Worm (Caenorhabditis elegans): ENCODE data around the gene cka-2.

cka-2 gene

ce11 chrX:4246867-4247591 lies 38.9 kb upstream of the cka-2 start, which contains the start of gene F48D6.4:
Gene F48D6.4 (minus strand): TSS chrX:4247212.
- TF ChIP-seq fkh-2 (tag; optimal IDR thresholded peaks at IDR 0.05) (no peak), nfya-1 (tag; optimal IDR thresholded peaks at IDR 0.05; ENCODE audit: insufficient read depth) (no peak), elt-2 (tag; optimal IDR thresholded peaks at IDR 0.05) (peak; percentile 83), ama-1 (optimal IDR thresholded peaks at IDR 0.05) (peak; percentile 81)

- no peak for TF ChIP-seq daf-12 (tag; optimal IDR thresholded peaks at IDR 0.05)
- no peak for TF ChIP-seq skn-1 (tag; optimal IDR thresholded peaks at IDR 0.05)
- no peak for TF ChIP-seq ZK546.5 (tag; optimal IDR thresholded peaks at IDR 0.05)
- no peak for TF ChIP-seq elt-1 (tag; optimal IDR thresholded peaks at IDR 0.05)
- peak; percentile 90 for TF ChIP-seq pha-4 (tag; optimal IDR thresholded peaks at IDR 0.05)
- no peak for TF ChIP-seq zag-1 (tag; optimal IDR thresholded peaks at IDR 0.05)
- peak; percentile 48 for TF ChIP-seq pqm-1 (tag; optimal IDR thresholded peaks at IDR 0.05)
- TF ChIP-seq fos-1 (tag; optimal IDR thresholded peaks at IDR 0.05), result no peak
- no peak for TF ChIP-seq ceh-82 (tag; optimal IDR thresholded peaks at IDR 0.05)
- TF ChIP-seq unc-62 (GFP tag; optimal IDR thresholded peaks at IDR 0.05), result no peak
- no peak for TF ChIP-seq lsy-12 (tag; optimal IDR thresholded peaks at IDR 0.05)
- peak; percentile 57 for TF ChIP-seq elt-2 (tag; optimal IDR thresholded peaks at IDR 0.05)
Observed at ce11 chrX:4248417-4248816, 37.5 kb upstream of the cka-2 start.

- no peak for TF ChIP-seq mml-1 (tag; optimal IDR thresholded peaks at IDR 0.05)
- TF ChIP-seq R02D3.7 (tag; optimal IDR thresholded peaks at IDR 0.05), result no peak
Observed at ce11 chrX:4248949-4249348, 37.0 kb upstream of the cka-2 start, which contains the start of gene hlh-13. Gene hlh-13 (plus strand): TSS chrX:4249249.

- TF ChIP-seq hmg-11 (tag; optimal IDR thresholded peaks at IDR 0.05) (no peak), ceh-82 (tag; optimal IDR thresholded peaks at IDR 0.05) (no peak), ceh-28 (tag; optimal IDR thresholded peaks at IDR 0.05) (no peak), aly-2 (tag; optimal IDR thresholded peaks at IDR 0.05) (no peak), nhr-28 (tag; optimal IDR thresholded peaks at IDR 0.05) (no peak), ceh-9 (tag; optimal IDR thresholded peaks at IDR 0.05) (no peak), fkh-2 (tag; optimal IDR thresholded peaks at IDR 0.05) (no peak), elt-2 (tag; optimal IDR thresholded peaks at IDR 0.05) (no peak), nhr-237 (tag; optimal IDR thresholded peaks at IDR 0.05) (no peak), pqm-1 (tag; optimal IDR thresholded peaks at IDR 0.05) (no peak), fos-1 (tag; optimal IDR thresholded peaks at IDR 0.05) (no peak), daf-12 (tag; optimal IDR thresholded peaks at IDR 0.05) (no peak)
Observed at ce11 chrX:4252047-4252446, 33.9 kb upstream of the cka-2 start, which contains the start of gene srv-5. Gene srv-5 (plus strand): TSS chrX:4252347.

ce11 chrX:4254782-4255181 lies 31.1 kb upstream of the cka-2 start, which contains the start of gene taf-11.1:
Gene taf-11.1 (plus strand): TSS chrX:4255170.
- TF ChIP-seq zag-1 (tag; optimal IDR thresholded peaks at IDR 0.05), result no peak
- TF ChIP-seq nhr-23 (tag; optimal IDR thresholded peaks at IDR 0.05), result peak; percentile 41
- peak; percentile 3 for TF ChIP-seq hmg-11 (tag; optimal IDR thresholded peaks at IDR 0.05)
- no peak for TF ChIP-seq ztf-4 (tag; optimal IDR thresholded peaks at IDR 0.05)
- no peak for TF ChIP-seq fos-1 (tag; optimal IDR thresholded peaks at IDR 0.05)
- no peak for TF ChIP-seq nhr-67 (tag; optimal IDR thresholded peaks at IDR 0.05)
- TF ChIP-seq jun-1 (tag; optimal IDR thresholded peaks at IDR 0.05), result no peak
- no peak for TF ChIP-seq daf-12 (tag; optimal IDR thresholded peaks at IDR 0.05)
- TF ChIP-seq nhr-12 (tag; optimal IDR thresholded peaks at IDR 0.05), result no peak
- no peak for TF ChIP-seq unc-39 (tag; optimal IDR thresholded peaks at IDR 0.05)
- TF ChIP-seq nhr-11 (tag; optimal IDR thresholded peaks at IDR 0.05), result no peak
- no peak for TF ChIP-seq mdl-1 (tag; optimal IDR thresholded peaks at IDR 0.05)
- no peak for TF ChIP-seq sea-2 (GFP tag; optimal IDR thresholded peaks at IDR 0.05)
- no peak for TF ChIP-seq elt-3 (tag; optimal IDR thresholded peaks at IDR 0.05)
- TF ChIP-seq lin-15B (tag; optimal IDR thresholded peaks at IDR 0.05), result no peak
- TF ChIP-seq ztf-11 (tag; optimal IDR thresholded peaks at IDR 0.05), result no peak
- peak; percentile 32 for TF ChIP-seq pha-4 (tag; optimal IDR thresholded peaks at IDR 0.05)
- peak; percentile 45 for TF ChIP-seq nfya-1 (tag; optimal IDR thresholded peaks at IDR 0.05; ENCODE audit: insufficient read depth)
- no peak for TF ChIP-seq nhr-237 (tag; optimal IDR thresholded peaks at IDR 0.05)
- no peak for TF ChIP-seq egl-5 (tag; optimal IDR thresholded peaks at IDR 0.05)
- TF ChIP-seq egl-27 (tag; optimal IDR thresholded peaks at IDR 0.05), result no peak
- TF ChIP-seq mml-1 (tag; optimal IDR thresholded peaks at IDR 0.05), result no peak
- TF ChIP-seq lin-39 (tag; optimal IDR thresholded peaks at IDR 0.05), result peak; percentile 18
- TF ChIP-seq elt-2 (tag; optimal IDR thresholded peaks at IDR 0.05), result no peak
- no peak for TF ChIP-seq ceh-16 (tag; optimal IDR thresholded peaks at IDR 0.05)
- TF ChIP-seq ceh-9 (tag; optimal IDR thresholded peaks at IDR 0.05), result no peak
- TF ChIP-seq nhr-77 (tag; optimal IDR thresholded peaks at IDR 0.05), result no peak
- TF ChIP-seq elt-1 (tag; optimal IDR thresholded peaks at IDR 0.05), result no peak
- TF ChIP-seq nhr-25 (tag; optimal IDR thresholded peaks at IDR 0.05), result peak; percentile 71
- no peak for TF ChIP-seq R02D3.7 (tag; optimal IDR thresholded peaks at IDR 0.05)
- peak; percentile 72 for TF ChIP-seq ceh-28 (tag; optimal IDR thresholded peaks at IDR 0.05)
- no peak for TF ChIP-seq tbx-2 (tag; optimal IDR thresholded peaks at IDR 0.05)
- TF ChIP-seq snpc-4 (tag; optimal IDR thresholded peaks at IDR 0.05), result no peak
- no peak for TF ChIP-seq aly-2 (tag; optimal IDR thresholded peaks at IDR 0.05)
